Worm (Caenorhabditis elegans): ENCODE measurements around the gene C56G2.15.

C56G2.15 gene

DNA sequence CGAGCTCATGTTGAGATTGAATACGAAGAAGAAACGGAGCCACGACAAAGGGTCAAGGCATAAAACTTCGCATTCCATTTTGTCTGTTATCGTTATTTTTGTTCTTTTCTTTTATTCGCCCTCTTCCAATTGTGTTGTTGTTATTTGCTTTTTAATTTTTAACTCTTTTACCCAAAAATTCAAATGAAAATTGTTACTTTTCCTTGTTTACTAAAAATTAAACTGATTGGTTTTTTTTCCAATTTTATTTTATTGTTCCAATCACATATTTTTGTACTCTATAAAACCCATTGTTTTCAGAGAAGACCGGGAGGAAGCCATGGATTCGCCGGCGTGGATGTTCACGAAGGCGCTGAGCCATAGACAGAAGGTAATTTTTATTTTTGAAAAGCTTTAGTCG lies 12.8 kb upstream of the C56G2.15 start, which contains the start of gene C16A3.5:
Gene C16A3.5 (plus strand): TSS at position 301 of the 400 bp plus-strand sequence.
- no peak for TF ChIP-seq unc-62 (GFP tag; optimal IDR thresholded peaks at IDR 0.05)

DNA sequence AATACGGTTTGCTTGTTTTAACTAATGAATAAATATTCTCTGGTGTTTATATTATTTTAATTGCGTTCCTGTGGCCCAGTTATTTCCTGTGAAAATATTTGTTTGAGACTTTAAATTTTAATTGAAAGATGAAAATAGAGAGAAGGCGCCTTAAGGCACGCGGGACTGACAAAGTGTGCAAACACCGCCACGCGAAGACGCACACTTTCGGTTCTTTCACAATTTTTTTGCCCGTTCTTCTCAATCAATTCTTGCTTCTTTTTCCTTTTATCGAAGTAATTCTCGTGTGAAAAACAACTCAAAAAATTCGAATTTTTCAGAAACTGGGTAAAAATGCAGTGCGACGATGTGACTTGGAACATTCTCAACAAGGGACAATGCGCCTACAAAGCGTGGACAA lies 11.4 kb upstream of the C56G2.15 start, which contains the start of gene C16A3.6:
Gene C16A3.6 (plus strand): TSS at position 84 of the 400 bp plus-strand sequence.
- no peak for TF ChIP-seq unc-62 (GFP tag; optimal IDR thresholded peaks at IDR 0.05)

ce11 chrIII:6374947-6375415 lies 7.3 kb upstream of the C56G2.15 start, which contains the start of the genes rps-13 and nfx-1:
Gene rps-13, minus strand, starts transcription at chrIII:6374997.
Gene nfx-1, plus strand, starts transcription at chrIII:6375379.
- TF ChIP-seq unc-62 (GFP tag; optimal IDR thresholded peaks at IDR 0.05), result no peak

ce11 chrIII:6373850-6374474 lies 6.3 kb upstream of the C56G2.15 start:
- TF ChIP-seq unc-62 (GFP tag; optimal IDR thresholded peaks at IDR 0.05), result no peak

ce11 chrIII:6368524-6368923 lies 825 bp upstream of the C56G2.15 start:
- TF ChIP-seq unc-62 (GFP tag; optimal IDR thresholded peaks at IDR 0.05), result no peak

DNA sequence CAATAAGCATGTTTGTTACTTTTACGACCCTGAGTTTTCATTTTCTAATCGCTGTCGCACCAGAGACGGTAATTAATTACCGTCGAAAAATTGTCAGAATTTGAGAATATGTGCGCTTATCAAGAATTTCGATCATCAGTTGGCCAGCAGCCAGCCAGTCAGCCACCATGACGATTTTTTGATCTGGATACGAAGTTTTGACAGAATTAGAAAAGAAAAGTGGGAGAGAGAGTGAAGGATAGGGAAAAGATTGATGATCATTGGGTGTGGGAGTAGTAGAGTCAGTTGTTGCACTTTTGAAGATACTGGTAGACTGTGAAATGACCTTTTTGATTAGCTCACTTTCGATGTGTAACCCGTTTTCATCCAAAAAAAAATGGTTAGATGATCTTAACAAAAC lies 3.3 kb downstream of the C56G2.15 start:
- no peak for TF ChIP-seq unc-62 (GFP tag; optimal IDR thresholded peaks at IDR 0.05)

DNA sequence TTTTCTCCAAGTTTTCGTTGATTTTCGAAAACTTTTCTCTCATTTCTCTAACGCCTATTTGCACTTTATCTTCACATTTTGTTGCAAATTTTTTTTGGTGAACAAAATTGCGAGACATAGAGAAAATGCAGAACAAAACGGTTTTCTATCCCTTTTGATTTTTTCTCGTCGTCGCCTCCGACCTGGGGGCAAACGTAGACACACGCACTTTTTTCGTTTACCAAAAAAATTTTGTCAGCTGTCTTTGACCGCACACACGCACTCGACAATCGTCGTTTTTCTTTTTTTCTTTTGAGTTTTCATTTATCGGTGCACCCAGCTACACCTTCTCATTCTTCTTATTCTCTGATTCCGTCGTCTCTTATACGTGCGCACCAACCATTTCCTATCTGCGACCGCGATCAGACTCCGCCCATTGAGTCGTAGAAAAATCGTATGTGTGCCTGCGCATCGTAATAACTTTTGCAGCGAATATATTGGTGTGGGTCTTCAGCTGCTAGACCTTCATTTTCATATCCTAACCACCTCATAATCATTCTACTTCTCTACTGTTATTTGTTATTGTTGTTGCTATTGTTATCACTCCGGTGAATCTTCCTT lies 5.3 kb downstream of the C56G2.15 start:
- no peak for TF ChIP-seq unc-62 (GFP tag; optimal IDR thresholded peaks at IDR 0.05)

DNA sequence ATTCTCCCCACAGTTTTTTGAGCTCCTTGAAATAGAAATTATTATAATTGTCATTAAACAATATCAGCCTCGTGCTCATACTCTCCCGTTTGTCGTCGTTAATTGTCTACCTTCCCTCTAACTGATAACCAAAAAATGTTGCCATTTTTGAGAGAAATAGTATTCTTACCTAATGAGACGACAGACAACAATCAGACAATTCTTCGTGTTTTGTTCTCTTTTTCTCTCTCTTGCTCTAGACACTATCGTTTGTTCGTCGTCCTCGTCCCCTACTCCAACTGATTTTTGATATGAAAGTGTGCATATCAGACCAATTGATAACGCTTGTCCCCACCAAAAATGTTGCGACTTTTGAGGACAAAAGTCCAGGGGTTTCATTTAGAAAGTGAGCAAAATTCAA lies 6.1 kb downstream of the C56G2.15 start:
- no peak for TF ChIP-seq unc-62 (GFP tag; optimal IDR thresholded peaks at IDR 0.05)

- no peak for TF ChIP-seq unc-62 (GFP tag; optimal IDR thresholded peaks at IDR 0.05)
Observed at ce11 chrIII:6360825-6361224, 6.9 kb downstream of the C56G2.15 start.

- no peak for TF ChIP-seq unc-62 (GFP tag; optimal IDR thresholded peaks at IDR 0.05)
Observed at ce11 chrIII:6360114-6360513, 7.6 kb downstream of the C56G2.15 start.

DNA sequence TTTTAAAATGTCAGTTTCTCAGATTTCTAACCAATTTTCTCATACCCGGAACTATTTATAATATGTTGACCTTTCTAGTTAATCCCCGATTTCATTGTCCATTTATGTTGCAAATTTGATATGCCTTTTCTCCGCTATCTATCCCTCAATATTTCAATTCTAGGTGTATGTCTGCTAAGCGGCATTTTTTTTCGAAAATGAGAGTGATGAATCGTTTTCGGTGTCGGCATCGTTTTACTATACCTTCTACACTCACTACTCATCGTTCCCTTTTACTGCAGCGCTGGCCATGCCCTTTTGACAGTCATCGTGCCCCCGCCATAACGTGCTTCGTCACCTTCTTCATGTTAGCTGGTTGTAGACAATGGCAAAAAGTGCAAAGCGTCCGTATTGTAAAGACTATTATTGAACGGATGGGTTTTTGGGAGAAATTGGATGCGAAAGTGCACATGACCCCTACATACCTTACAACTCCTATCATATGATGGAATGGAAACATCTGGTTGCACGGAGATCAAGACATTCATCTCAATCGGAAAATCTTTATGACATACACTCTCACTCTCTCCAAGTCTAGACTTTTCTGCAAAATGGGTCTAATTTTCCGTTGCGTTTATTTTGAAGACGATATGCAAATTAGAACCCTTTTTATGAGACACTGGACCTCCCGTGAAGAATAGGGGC lies 8.4 kb downstream of the C56G2.15 start:
- TF ChIP-seq unc-62 (GFP tag; optimal IDR thresholded peaks at IDR 0.05), result no peak

ce11 chrIII:6358704-6359103 lies 9.0 kb downstream of the C56G2.15 start:
- TF ChIP-seq unc-62 (GFP tag; optimal IDR thresholded peaks at IDR 0.05), result no peak

DNA sequence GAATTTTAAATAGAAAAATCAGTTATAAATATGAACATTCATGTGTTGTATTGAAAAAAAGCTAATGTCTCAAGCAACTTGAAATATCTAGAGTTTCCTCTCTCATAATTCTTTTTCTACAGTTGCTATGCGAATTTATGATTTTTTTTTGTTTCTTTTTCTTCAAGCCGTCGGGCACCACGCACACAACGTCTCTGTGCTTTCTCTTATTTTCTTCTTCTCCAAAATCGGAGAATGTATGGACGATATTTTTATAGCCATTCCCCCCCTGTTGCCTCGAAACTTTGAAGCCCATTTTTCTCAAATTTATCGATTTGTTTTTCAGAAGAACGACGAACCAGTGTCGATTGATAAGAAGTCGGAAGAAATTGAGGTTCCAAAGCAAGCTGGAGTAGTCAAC lies 10.9 kb downstream of the C56G2.15 start:
- no peak for TF ChIP-seq unc-62 (GFP tag; optimal IDR thresholded peaks at IDR 0.05)

- TF ChIP-seq unc-62 (GFP tag; optimal IDR thresholded peaks at IDR 0.05), result no peak
Observed at ce11 chrIII:6356007-6356406, 11.7 kb downstream of the C56G2.15 start.

DNA sequence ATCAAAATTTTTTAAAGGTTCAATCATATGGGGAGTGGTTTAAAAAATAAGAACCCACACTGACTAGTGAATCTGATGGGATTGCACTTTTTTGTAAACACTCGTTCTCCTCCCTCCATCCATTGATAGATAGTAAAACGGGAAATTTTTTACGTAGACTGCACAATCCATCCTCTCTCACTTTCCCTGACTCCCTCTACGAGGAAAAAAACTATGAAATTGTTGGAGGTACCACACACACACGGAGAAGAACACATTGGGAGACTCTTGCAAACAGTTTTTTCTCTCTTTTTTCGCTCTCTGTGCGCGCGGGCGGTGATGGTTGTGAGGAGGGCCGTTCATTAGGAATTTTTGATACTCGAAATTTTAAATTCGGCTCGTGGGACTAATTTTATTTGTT lies 12.3 kb downstream of the C56G2.15 start:
- TF ChIP-seq unc-62 (GFP tag; optimal IDR thresholded peaks at IDR 0.05), result no peak

- TF ChIP-seq unc-62 (GFP tag; optimal IDR thresholded peaks at IDR 0.05), result no peak
Observed at ce11 chrIII:6353084-6353483, 14.6 kb downstream of the C56G2.15 start, which contains the start of gene akap-1. Gene akap-1, plus strand, starts transcription at chrIII:6353384.

- no peak for TF ChIP-seq unc-62 (GFP tag; optimal IDR thresholded peaks at IDR 0.05)
Observed at ce11 chrIII:6352459-6352858, 15.2 kb downstream of the C56G2.15 start.
